Fruit fly (Drosophila melanogaster): ENCODE measurements around the gene Fancd2.

Gene Fancd2

dm6 chr3R:20832689-20833524 lies 16.9 kb upstream of the Fancd2 start, which contains the start of gene Synd:
Gene Synd, plus strand, starts transcription at chr3R:20832799.
- TF ChIP-seq Hr96 (GFP tag; optimal IDR thresholded peaks at IDR 0.05) (no peak), CG7045 (GFP tag; optimal IDR thresholded peaks at IDR 0.05) (no peak), ovo (GFP tag; optimal IDR thresholded peaks at IDR 0.05) (peak; percentile 51), tj (GFP tag; optimal IDR thresholded peaks at IDR 0.05) (peak; percentile 54), CG1620 (GFP tag; optimal IDR thresholded peaks at IDR 0.05) (no peak), cic (GFP tag; optimal IDR thresholded peaks at IDR 0.05) (peak; percentile 91), Crg-1 (GFP tag; optimal IDR thresholded peaks at IDR 0.05) (no peak), cnc (optimal IDR thresholded peaks at IDR 0.05) (no peak), toe (GFP tag; optimal IDR thresholded peaks at IDR 0.05) (no peak), pad (GFP tag; optimal IDR thresholded peaks at IDR 0.05) (peak; percentile 53), CG33017 (tag; optimal IDR thresholded peaks at IDR 0.05) (peak; percentile 32), CG14711 (tag; optimal IDR thresholded peaks at IDR 0.05) (peak; percentile 45), CG7101 (tag; optimal IDR thresholded peaks at IDR 0.05) (peak; percentile 29), Clk (GFP tag; optimal IDR thresholded peaks at IDR 0.05) (no peak), kay (GFP tag; ENCODE audit: borderline replicate concordance) (peak; percentile 90), CG12768 (GFP tag; optimal IDR thresholded peaks at IDR 0.05) (peak; percentile 60), CG11617 (GFP tag; optimal IDR thresholded peaks at IDR 0.05) (peak; percentile 42), CG5204 (GFP tag; optimal IDR thresholded peaks at IDR 0.05) (no peak), Mnt (GFP tag; optimal IDR thresholded peaks at IDR 0.05) (peak; percentile 55), bab1 (GFP tag; optimal IDR thresholded peaks at IDR 0.05) (peak; percentile 3)

- TF ChIP-seq Hr96 (GFP tag; optimal IDR thresholded peaks at IDR 0.05) (no peak), kay (GFP tag; ENCODE audit: borderline replicate concordance) (peak; percentile 2)
Measured at dm6 chr3R:20830963-20831362, 15.0 kb upstream of the Fancd2 start, which contains the start of gene CG31223. Gene CG31223, plus strand, starts transcription at chr3R:20831127.

dm6 chr3R:20830153-20830695 lies 14.2 kb upstream of the Fancd2 start, which contains the start of gene Adss:
Gene Adss, minus strand, starts transcription at chr3R:20830580.
- TF ChIP-seq CG12768 (GFP tag; optimal IDR thresholded peaks at IDR 0.05) (peak; percentile 31), cic (GFP tag; optimal IDR thresholded peaks at IDR 0.05) (peak; percentile 6), CG7045 (GFP tag; optimal IDR thresholded peaks at IDR 0.05) (peak; percentile 12), CG33017 (tag; optimal IDR thresholded peaks at IDR 0.05) (peak; percentile 24), Hr96 (GFP tag; optimal IDR thresholded peaks at IDR 0.05) (peak; percentile 40), ovo (GFP tag; optimal IDR thresholded peaks at IDR 0.05) (peak; percentile 32), Crg-1 (GFP tag; optimal IDR thresholded peaks at IDR 0.05) (peak; percentile 72), CG11617 (GFP tag; optimal IDR thresholded peaks at IDR 0.05) (peak; percentile 64), CG5204 (GFP tag; optimal IDR thresholded peaks at IDR 0.05) (no peak), bab1 (GFP tag; optimal IDR thresholded peaks at IDR 0.05) (peak; percentile 8), Mnt (GFP tag; optimal IDR thresholded peaks at IDR 0.05) (peak; percentile 69), cnc (optimal IDR thresholded peaks at IDR 0.05) (no peak), toe (GFP tag; optimal IDR thresholded peaks at IDR 0.05) (no peak), kay (GFP tag; ENCODE audit: borderline replicate concordance) (no peak), CG7101 (tag; optimal IDR thresholded peaks at IDR 0.05) (peak; percentile 40), pad (GFP tag; optimal IDR thresholded peaks at IDR 0.05) (no peak), CG1620 (GFP tag; optimal IDR thresholded peaks at IDR 0.05) (peak; percentile 69)

DNA sequence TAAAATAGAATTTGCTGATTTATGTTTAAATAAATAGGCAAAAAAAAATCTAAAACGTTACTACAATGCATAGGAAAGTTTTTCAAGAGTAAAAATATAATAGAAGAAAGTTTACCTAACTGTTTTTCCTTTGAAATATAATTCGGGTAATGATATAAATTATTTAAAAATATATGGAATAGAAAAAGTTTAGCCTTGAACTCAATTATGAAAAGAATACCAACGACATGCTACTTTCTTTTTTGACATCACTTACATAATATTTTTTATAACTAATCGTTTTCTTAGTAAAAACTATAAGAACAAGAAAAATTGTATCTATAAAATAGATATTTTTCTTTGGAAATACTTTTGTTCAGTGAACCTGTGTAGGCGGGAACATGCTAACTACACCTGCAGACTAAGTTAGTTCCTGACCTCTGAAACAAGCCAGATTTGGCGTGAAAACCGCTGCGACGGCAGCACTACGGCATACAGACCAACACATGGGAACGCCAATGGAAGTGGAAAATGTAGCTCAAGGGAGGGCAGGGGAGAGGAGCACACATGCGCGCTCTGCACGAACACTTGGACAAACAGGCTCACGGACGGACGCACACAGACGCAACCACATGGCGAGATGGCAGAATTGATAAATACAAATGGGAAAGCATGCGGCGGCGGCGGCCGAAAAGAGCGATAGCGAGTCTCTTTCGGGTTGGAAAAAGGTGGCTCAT lies 13.6 kb upstream of the Fancd2 start:
- TF ChIP-seq bab1 (GFP tag; optimal IDR thresholded peaks at IDR 0.05) (no peak), kay (GFP tag; ENCODE audit: borderline replicate concordance) (peak; percentile 35), CG7045 (GFP tag; optimal IDR thresholded peaks at IDR 0.05) (peak; percentile 11), Mnt (GFP tag; optimal IDR thresholded peaks at IDR 0.05) (peak; percentile 98), pad (GFP tag; optimal IDR thresholded peaks at IDR 0.05) (no peak), CG12768 (GFP tag; optimal IDR thresholded peaks at IDR 0.05) (peak; percentile 3), CG14711 (tag; optimal IDR thresholded peaks at IDR 0.05) (no peak), CG5204 (GFP tag; optimal IDR thresholded peaks at IDR 0.05) (no peak), ovo (GFP tag; optimal IDR thresholded peaks at IDR 0.05) (no peak), Crg-1 (GFP tag; optimal IDR thresholded peaks at IDR 0.05) (no peak), Clk (GFP tag; optimal IDR thresholded peaks at IDR 0.05) (peak; percentile 8), tj (GFP tag; optimal IDR thresholded peaks at IDR 0.05) (peak; percentile 89), cic (GFP tag; optimal IDR thresholded peaks at IDR 0.05) (peak; percentile 54), CG11617 (GFP tag; optimal IDR thresholded peaks at IDR 0.05) (peak; percentile 30)

- TF ChIP-seq cic (GFP tag; optimal IDR thresholded peaks at IDR 0.05), result peak; percentile 39
- no peak for TF ChIP-seq bab1 (GFP tag; optimal IDR thresholded peaks at IDR 0.05)
- peak; percentile 14 for TF ChIP-seq Mnt (GFP tag; optimal IDR thresholded peaks at IDR 0.05)
- peak; percentile 45 for TF ChIP-seq Crg-1 (GFP tag; optimal IDR thresholded peaks at IDR 0.05)
- no peak for TF ChIP-seq CG7045 (GFP tag; optimal IDR thresholded peaks at IDR 0.05)
- peak; percentile 94 for TF ChIP-seq tj (GFP tag; optimal IDR thresholded peaks at IDR 0.05)
Measured at dm6 chr3R:20828520-20829415, 12.8 kb upstream of the Fancd2 start.
